Worm (Caenorhabditis elegans) whole organism, L2 larva: ENCODE measurements around the gene ZK180.5.
A peak's percentile ranks its signal among the peaks of the same experiment; 100 is the strongest.

Experiments
- C34F6.9 ChIP-seq: fragments of 150-350 bp; optimal IDR thresholded peaks from 2 replicates; lab custom pipeline; 2014; ENCODE audit warnings: missing biosample characterization, missing genetic modification characterization
- F13H6.1 ChIP-seq: sonication (generic microtip); optimal IDR thresholded peaks from 2 replicates; lab custom pipeline; 2016; ENCODE audit warnings: missing genetic modification characterization, missing compliant biosample characterization
- ZK546.5 ChIP-seq: sonication (generic microtip); optimal IDR thresholded peaks from 2 replicates; lab custom pipeline; 2017; ENCODE audit warnings: missing biosample characterization, missing genetic modification characterization
- alr-1 ChIP-seq: fragments of 150-350 bp; optimal IDR thresholded peaks from 2 replicates; lab custom pipeline; 2014; ENCODE audit warnings: missing biosample characterization, missing genetic modification characterization
- ama-1 ChIP-seq: fragments of 150-350 bp; optimal IDR thresholded peaks from 2 replicates; lab custom pipeline; 2018; ENCODE audit warnings: inconsistent platforms
- ceh-82 ChIP-seq: fragments of 150-350 bp; optimal IDR thresholded peaks from 2 replicates; lab custom pipeline; 2014; ENCODE audit warnings: missing biosample characterization, missing genetic modification characterization
- crh-2 ChIP-seq: sonication (generic microtip); optimal IDR thresholded peaks from 2 replicates; lab custom pipeline; 2017; ENCODE audit warnings: missing biosample characterization, missing genetic modification characterization
- dmd-4 ChIP-seq: sonication (generic microtip); optimal IDR thresholded peaks from 2 replicates; lab custom pipeline; 2017; ENCODE audit warnings: missing biosample characterization, missing genetic modification characterization
- egl-27 ChIP-seq: sonication (generic microtip); optimal IDR thresholded peaks from 3 replicates; lab custom pipeline; 2017; ENCODE audit warnings: missing biosample characterization, missing genetic modification reagents, missing genetic modification characterization
- elt-3 ChIP-seq: sonication (generic microtip); optimal IDR thresholded peaks from 2 replicates; lab custom pipeline; 2017; ENCODE audit warnings: missing biosample characterization, missing genetic modification characterization
- fos-1 ChIP-seq: fragments of 150-350 bp; optimal IDR thresholded peaks from 2 replicates; lab custom pipeline; 2014; ENCODE audit warnings: missing biosample characterization, missing genetic modification characterization
- lin-11 ChIP-seq: fragments of 150-350 bp; sonication (generic microtip); optimal IDR thresholded peaks from 2 replicates; lab custom pipeline; 2014; ENCODE audit warnings: missing biosample characterization, missing genetic modification characterization, inconsistent platforms, mixed read lengths
- lin-13 ChIP-seq: fragments of 150-350 bp; optimal IDR thresholded peaks from 2 replicates; lab custom pipeline; 2014; ENCODE audit warnings: missing biosample characterization, missing genetic modification reagents, missing genetic modification characterization
- lin-39 ChIP-seq: fragments of 150-350 bp; optimal IDR thresholded peaks from 2 replicates; lab custom pipeline; 2014; ENCODE audit warnings: missing biosample characterization, missing genetic modification reagents, missing genetic modification characterization
- lsy-2 ChIP-seq, 2 experiments: fragments of 150-350 bp in 1 of 2; sonication (generic microtip) in 1 of 2; optimal IDR thresholded peaks; 2 replicates each; lab custom pipeline; 2014 to 2017; ENCODE audit warnings: missing biosample characterization in 2 of 2, missing genetic modification characterization in 2 of 2
- mab-5 ChIP-seq: fragments of 150-350 bp; optimal IDR thresholded peaks from 2 replicates; lab custom pipeline; 2014; ENCODE audit warnings: missing biosample characterization, missing genetic modification characterization
- mdl-1 ChIP-seq, 2 experiments: fragments of 150-350 bp in 1 of 2; sonication (generic microtip) in 1 of 2; optimal IDR thresholded peaks; 2 replicates each; lab custom pipeline; 2017; ENCODE audit warnings: missing biosample characterization in 2 of 2, missing genetic modification characterization in 2 of 2
- nhr-10 ChIP-seq: sonication (generic microtip); optimal IDR thresholded peaks from 2 replicates; lab custom pipeline; 2017; ENCODE audit warnings: missing biosample characterization, missing genetic modification characterization
- nhr-11 ChIP-seq: fragments of 150-350 bp; optimal IDR thresholded peaks from 2 replicates; lab custom pipeline; 2014; ENCODE audit warnings: missing biosample characterization, missing genetic modification characterization
- nhr-129 ChIP-seq: fragments of 150-350 bp; optimal IDR thresholded peaks from 2 replicates; lab custom pipeline; 2014; ENCODE audit warnings: missing biosample characterization, missing genetic modification characterization
- nhr-21 ChIP-seq: fragments of 150-350 bp; optimal IDR thresholded peaks from 2 replicates; lab custom pipeline; 2014; ENCODE audit warnings: missing biosample characterization, missing genetic modification characterization
- nhr-23 ChIP-seq: fragments of 150-350 bp; optimal IDR thresholded peaks from 2 replicates; lab custom pipeline; 2014; ENCODE audit warnings: missing biosample characterization, missing genetic modification reagents, missing genetic modification characterization
- nhr-25 ChIP-seq: fragments of 150-350 bp; sonication (generic microtip); optimal IDR thresholded peaks from 3 replicates; lab custom pipeline; 2014; ENCODE audit warnings: missing biosample characterization, missing genetic modification characterization
- nhr-6 ChIP-seq: fragments of 150-350 bp; optimal IDR thresholded peaks from 2 replicates; lab custom pipeline; 2014; ENCODE audit warnings: missing biosample characterization, missing genetic modification characterization
- peb-1 ChIP-seq: fragments of 150-350 bp; optimal IDR thresholded peaks from 2 replicates; lab custom pipeline; 2014; ENCODE audit warnings: missing biosample characterization, missing genetic modification characterization
- skn-1 ChIP-seq: sonication (generic microtip); optimal IDR thresholded peaks from 2 replicates; lab custom pipeline; 2017; ENCODE audit warnings: missing biosample characterization, missing genetic modification characterization
- sma-3 ChIP-seq: sonication (generic microtip); optimal IDR thresholded peaks from 2 replicates; lab custom pipeline; 2016; ENCODE audit warnings: missing genetic modification reagents, missing genetic modification characterization, missing compliant biosample characterization
- sma-9 ChIP-seq, 2 experiments: fragments of 150-350 bp in 1 of 2; sonication (generic microtip) in 1 of 2; optimal IDR thresholded peaks; 2 replicates each; lab custom pipeline; 2014 to 2016; ENCODE audit warnings: missing genetic modification characterization in 2 of 2, mild to moderate bottlenecking in 1 of 2, missing biosample characterization in 1 of 2, missing compliant biosample characterization in 1 of 2, missing genetic modification reagents in 1 of 2, moderate library complexity in 1 of 2
- unc-39 ChIP-seq: fragments of 150-350 bp; optimal IDR thresholded peaks from 2 replicates; lab custom pipeline; 2014; ENCODE audit warnings: missing biosample characterization, missing genetic modification characterization
- unc-55 ChIP-seq: fragments of 150-350 bp; sonication (generic microtip); optimal IDR thresholded peaks from 3 replicates; lab custom pipeline; 2014; ENCODE audit warnings: missing biosample characterization, missing genetic modification reagents, missing genetic modification characterization
- unc-62 ChIP-seq: fragments of 150-350 bp; optimal IDR thresholded peaks from 2 replicates; lab custom pipeline; 2014; ENCODE audit warnings: missing biosample characterization, missing genetic modification reagents, missing genetic modification characterization
- zag-1 ChIP-seq: fragments of 150-350 bp; optimal IDR thresholded peaks from 2 replicates; lab custom pipeline; 2014; ENCODE audit warnings: missing biosample characterization, missing genetic modification characterization
- ztf-1 ChIP-seq: fragments of 200-800 bp; sonication (Bioruptor generic); conservative IDR thresholded peaks from 2 replicates; pipeline ENCODE4 v1.3.6; 2022; ENCODE audit warnings: missing genetic modification characterization, missing compliant biosample characterization
- ztf-11 ChIP-seq: sonication (generic microtip); optimal IDR thresholded peaks from 2 replicates; lab custom pipeline; 2017; ENCODE audit warnings: missing biosample characterization, missing genetic modification characterization
- ztf-4 ChIP-seq: fragments of 150-350 bp; optimal IDR thresholded peaks from 2 replicates; lab custom pipeline; 2014; ENCODE audit warnings: missing biosample characterization, missing genetic modification characterization

Gene ZK180.5

ce11 chrIV:4551562-4551961 is 34.6 kb upstream of the ZK180.5 start:
- TF ChIP-seq nhr-25 (tag; lab: Kevin White, UChicago) = no peak
- no peak for TF ChIP-seq ZK546.5
- no peak for TF ChIP-seq C34F6.9 (tag; lab: Kevin White, UChicago)
- no peak for TF ChIP-seq unc-55 (GFP tag; lab: Kevin White, UChicago)
- no peak for TF ChIP-seq nhr-23
- TF ChIP-seq mab-5 = no peak
- TF ChIP-seq nhr-6 (tag; lab: Kevin White, UChicago) = no peak
- TF ChIP-seq lin-39 (tag; lab: Kevin White, UChicago) = no peak
- TF ChIP-seq nhr-21 (tag; lab: Kevin White, UChicago) = no peak
- TF ChIP-seq lin-13 (GFP tag; lab: Kevin White, UChicago) = no peak
- TF ChIP-seq nhr-10 (tag; lab: Kevin White, UChicago) = no peak

ce11 chrIV:4548253-4548652 is 31.3 kb upstream of the ZK180.5 start, which contains the start of gene ZK185.1:
TSS of gene ZK185.1 (plus strand) at chrIV:4548553.
- no peak for TF ChIP-seq alr-1 (tag; lab: Kevin White, UChicago)
- TF ChIP-seq nhr-10 (tag; lab: Kevin White, UChicago) = no peak
- TF ChIP-seq lsy-2 (tag; optimal IDR thresholded peaks at IDR 0.05; lab: Kevin White, UChicago) = no peak
- TF ChIP-seq sma-9 (GFP tag; optimal IDR thresholded peaks at IDR 0.05; lab: Kevin White, UChicago) = no peak
- no peak for TF ChIP-seq sma-9 (tag; optimal IDR thresholded peaks at IDR 0.05; lab: Kevin White, UChicago)
- no peak for TF ChIP-seq nhr-23
- no peak for TF ChIP-seq ceh-82 (tag; lab: Kevin White, UChicago)
- no peak for TF ChIP-seq mdl-1 (tag; optimal IDR thresholded peaks at IDR 0.05; lab: Kevin White, UChicago)
- TF ChIP-seq ZK546.5 = no peak
- no peak for TF ChIP-seq egl-27
- TF ChIP-seq F13H6.1 (tag; lab: Kevin White, UChicago) = no peak
- no peak for TF ChIP-seq mab-5
- no peak for TF ChIP-seq fos-1 (tag; lab: Kevin White, UChicago)
- no peak for TF ChIP-seq peb-1 (tag; lab: Kevin White, UChicago)

- TF ChIP-seq ztf-11 (tag; lab: Kevin White, UChicago) (no peak), elt-3 (tag; lab: Kevin White, UChicago) (no peak), ceh-82 (tag; lab: Kevin White, UChicago) (no peak), skn-1 (tag; lab: Kevin White, UChicago) (no peak), lsy-2 (tag; optimal IDR thresholded peaks at IDR 0.05; lab: Kevin White, UChicago) (no peak), mdl-1 (tag; optimal IDR thresholded peaks at IDR 0.05; lab: Kevin White, UChicago) (no peak), nhr-11 (tag; lab: Kevin White, UChicago) (no peak), alr-1 (tag; lab: Kevin White, UChicago) (no peak), dmd-4 (tag; lab: Kevin White, UChicago) (no peak), zag-1 (no peak)
Measured at ce11 chrIV:4545818-4546217, 28.9 kb upstream of the ZK180.5 start, which contains the start of gene ZK185.5. TSS of gene ZK185.5 (minus strand) at chrIV:4545918.

ce11 chrIV:4544215-4544614 is 27.2 kb upstream of the ZK180.5 start:
- TF ChIP-seq ceh-82 (tag; lab: Kevin White, UChicago) (no peak), zag-1 (no peak), fos-1 (tag; lab: Kevin White, UChicago) (peak; percentile 45), crh-2 (tag; lab: Kevin White, UChicago) (peak; percentile 56)

ce11 chrIV:4542972-4543371 is 26.0 kb upstream of the ZK180.5 start:
- TF ChIP-seq unc-55 (GFP tag; lab: Kevin White, UChicago) (no peak), sma-9 (GFP tag; optimal IDR thresholded peaks at IDR 0.05; lab: Kevin White, UChicago) (no peak), sma-9 (tag; optimal IDR thresholded peaks at IDR 0.05; lab: Kevin White, UChicago) (no peak), sma-3 (GFP tag; lab: Kevin White, UChicago) (no peak), ztf-4 (tag; lab: Kevin White, UChicago) (no peak), ztf-1 (no peak), lin-11 (tag; lab: Kevin White, UChicago) (no peak), nhr-6 (tag; lab: Kevin White, UChicago) (no peak), nhr-21 (tag; lab: Kevin White, UChicago) (no peak), ZK546.5 (no peak), zag-1 (no peak), peb-1 (tag; lab: Kevin White, UChicago) (no peak), crh-2 (tag; lab: Kevin White, UChicago) (no peak), unc-62 (GFP tag; lab: Kevin White, UChicago) (no peak), nhr-23 (no peak), nhr-129 (no peak), dmd-4 (tag; lab: Kevin White, UChicago) (no peak), mab-5 (no peak), unc-39 (no peak), ama-1 (lab: Kevin White, UChicago) (no peak), alr-1 (tag; lab: Kevin White, UChicago) (no peak)
